2 worm cellular contexts compared by ENCODE assay signal in the genomic region with DNA sequence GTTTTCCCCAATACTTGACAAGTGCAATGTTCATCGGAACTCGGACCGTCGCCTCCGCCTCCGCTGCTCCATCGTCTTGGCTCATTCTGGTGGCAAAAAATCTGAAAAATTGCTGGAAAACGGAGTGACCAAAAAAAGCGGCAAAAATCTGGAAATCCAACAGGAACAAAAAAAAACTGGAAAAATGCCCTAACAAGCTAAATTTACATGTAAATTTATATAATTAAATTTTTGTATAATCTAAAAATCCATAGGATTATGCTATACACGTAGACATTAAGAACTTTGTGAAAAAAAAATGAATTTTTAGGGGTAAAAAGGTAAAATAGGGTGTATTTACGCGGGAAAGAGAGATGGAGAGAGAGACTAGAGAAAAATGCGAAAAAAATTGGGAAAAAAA.
TF ChIP-seq lines count a peak whose summit lies in the region.

A gene (minus strand): TSS at position 101 of the 400 bp plus-strand sequence.

TF ChIP-seq in whole organism, L4 larva, 104 proteins besides CTCF, POLR2A, EP300 and RAD21:
- TF ChIP-seq set-16 (GFP tag; IDR thresholded peaks at IDR 0.05; lab: Robert Waterston, UW) (0 out of 2 replicates have a peak, but pooled peaks have one; percentile 10), nhr-77 (tag; optimal IDR thresholded peaks at IDR 0.05; lab: Kevin White, UChicago) (no peak)

TF ChIP-seq in whole organism, young adult, 124 proteins besides CTCF, POLR2A, EP300 and RAD21:
- TF ChIP-seq unc-130 (GFP tag; optimal IDR thresholded peaks at IDR 0.05; lab: Kevin White, UChicago) (no peak), T07F8.4 (tag; optimal IDR thresholded peaks at IDR 0.05; lab: Kevin White, UChicago) (no peak), him-1 (tag; optimal IDR thresholded peaks at IDR 0.05; lab: Kevin White, UChicago) (no peak), ZK185.1 (tag; optimal IDR thresholded peaks at IDR 0.05; lab: Kevin White, UChicago; ENCODE audit: poor library complexity, severe bottlenecking) (no peak), ceh-58 (GFP tag; IDR thresholded peaks at IDR 0.05; lab: Robert Waterston, UW) (no peak), Y53G8AR.9 (GFP tag; conservative IDR thresholded peaks at IDR 0.05; lab: Robert Waterston, UW) (0 out of 2 replicates have a peak, but pooled peaks have one; percentile 27), Y95B8A.8 (GFP tag; IDR thresholded peaks at IDR 0.05; lab: Robert Waterston, UW) (no peak), B0035.1 (tag; optimal IDR thresholded peaks at IDR 0.05; lab: Kevin White, UChicago) (no peak), zfh-2 (GFP tag; conservative IDR thresholded peaks at IDR 0.05; lab: Robert Waterston, UW) (0 out of 2 replicates have a peak, but pooled peaks have one; percentile 26), egrh-3 (GFP tag; IDR thresholded peaks at IDR 0.05; lab: Robert Waterston, UW) (no peak)
